Fruit fly (Drosophila melanogaster) whole organism, embryonic: ENCODE results near the gene CG17660.

ENCODE experiments used
- CG11085 ChIP-seq: fragments of 200-800 bp; sonication (Bioruptor generic); IDR thresholded peaks from 2 replicates; pipeline ENCODE4 v1.3.6; 2022; ENCODE audit warnings: missing biosample characterization, missing genetic modification characterization
- CG11093 ChIP-seq: fragments of 200-800 bp; sonication (Bioruptor generic); IDR thresholded peaks from 3 replicates; pipeline ENCODE4 v1.3.6; 2022; ENCODE audit warnings: missing biosample characterization, missing genetic modification characterization
- CG11560 ChIP-seq: fragments of 200-800 bp; sonication (Bioruptor generic); IDR thresholded peaks from 3 replicates; pipeline ENCODE4 v1.3.6; 2022; ENCODE audit warnings: missing biosample characterization, missing genetic modification characterization
- CG12299 ChIP-seq: fragments of 200-800 bp; sonication (Bioruptor generic); optimal IDR thresholded peaks from 2 replicates; lab custom pipeline; 2018; ENCODE audit warnings: missing biosample characterization, mild to moderate bottlenecking, missing genetic modification characterization
- CG13624 ChIP-seq: fragments of 200-800 bp; sonication (Bioruptor generic); optimal IDR thresholded peaks from 2 replicates; lab custom pipeline; 2016; ENCODE audit warnings: missing biosample characterization, missing genetic modification characterization
- CG16813 ChIP-seq: fragments of 200-800 bp; sonication (Bioruptor generic); IDR thresholded peaks from 3 replicates; pipeline ENCODE4 v1.3.6; 2022; ENCODE audit warnings: missing biosample characterization, missing genetic modification characterization; ENCODE audit not compliant: partially characterized antibody
- CG17829 ChIP-seq: fragments of 200-800 bp; optimal IDR thresholded peaks from 2 replicates; lab custom pipeline; 2019; ENCODE audit warnings: missing biosample characterization, mild to moderate bottlenecking, missing genetic modification characterization, moderate library complexity
- CG17912 ChIP-seq: fragments of 200-800 bp; sonication (Bioruptor generic); optimal IDR thresholded peaks from 2 replicates; lab custom pipeline; 2018; ENCODE audit warnings: missing biosample characterization, mild to moderate bottlenecking, missing genetic modification characterization
- CG31388 ChIP-seq: fragments of 200-800 bp; sonication (Bioruptor generic); optimal IDR thresholded peaks from 2 replicates; lab custom pipeline; 2016; ENCODE audit warnings: missing biosample characterization, missing genetic modification characterization
- CG31441 ChIP-seq: fragments of 200-800 bp; sonication (Bioruptor generic); IDR thresholded peaks from 2 replicates; pipeline ENCODE4 v1.3.6; 2022; ENCODE audit warnings: missing biosample characterization, missing genetic modification characterization
- CG34376 ChIP-seq: fragments of 200-800 bp; sonication (Bioruptor generic); optimal IDR thresholded peaks from 2 replicates; lab custom pipeline; 2018; ENCODE audit warnings: missing biosample characterization, mild to moderate bottlenecking, missing genetic modification characterization
- CG4282 ChIP-seq: fragments of 200-800 bp; sonication (Bioruptor generic); optimal IDR thresholded peaks from 2 replicates; lab custom pipeline; 2016; ENCODE audit warnings: missing biosample characterization, missing genetic modification characterization
- CG4424 ChIP-seq: fragments of 200-800 bp; sonication (Bioruptor generic); optimal IDR thresholded peaks from 3 replicates; lab custom pipeline; 2016; ENCODE audit warnings: missing biosample characterization, missing genetic modification characterization
- CG6689 ChIP-seq: fragments of 200-800 bp; sonication (Bioruptor generic); IDR thresholded peaks from 2 replicates; pipeline ENCODE4 v1.3.6; 2022; ENCODE audit warnings: missing biosample characterization, missing genetic modification characterization
- CG7372 ChIP-seq: fragments of 200-800 bp; sonication (Bioruptor generic); IDR thresholded peaks from 2 replicates; pipeline ENCODE4 v1.3.6; 2022; ENCODE audit warnings: missing biosample characterization, missing genetic modification characterization
- CG8765 ChIP-seq: fragments of 200-800 bp; sonication (Bioruptor generic); IDR thresholded peaks from 2 replicates; pipeline ENCODE4 v1.3.6; 2022; ENCODE audit warnings: missing biosample characterization, missing genetic modification characterization
- CoRest ChIP-seq: fragments of 200-800 bp; sonication (Bioruptor generic); optimal IDR thresholded peaks from 3 replicates; lab custom pipeline; 2018; ENCODE audit warnings: missing biosample characterization, mild to moderate bottlenecking, missing genetic modification characterization, moderate library complexity
- Dad ChIP-seq: fragments of 200-800 bp; sonication (Bioruptor generic); optimal IDR thresholded peaks from 3 replicates; lab custom pipeline; 2016; ENCODE audit warnings: missing biosample characterization, missing genetic modification characterization
- Dll ChIP-seq: fragments of 200-800 bp; sonication (Bioruptor generic); IDR thresholded peaks from 4 replicates; pipeline ENCODE4 v1.3.6; 2022; ENCODE audit warnings: missing biosample characterization, missing genetic modification characterization; ENCODE audit not compliant: partially characterized antibody
- Ets65A ChIP-seq: fragments of 200-800 bp; sonication (Bioruptor generic); peaks from one replicate; lab custom pipeline; 2016; ENCODE audit warnings: missing biosample characterization, missing genetic modification characterization
- HmgZ ChIP-seq: fragments of 200-800 bp; sonication (Bioruptor generic); optimal IDR thresholded peaks from 2 replicates; lab custom pipeline; 2018; ENCODE audit warnings: missing biosample characterization, mild to moderate bottlenecking, missing genetic modification characterization
- Meics ChIP-seq: fragments of 200-800 bp; sonication (Bioruptor generic); optimal IDR thresholded peaks from 2 replicates; lab custom pipeline; 2017; ENCODE audit warnings: missing biosample characterization, mild to moderate bottlenecking, missing genetic modification characterization
- Neu2 ChIP-seq: fragments of 200-800 bp; sonication (Bioruptor generic); optimal IDR thresholded peaks from 3 replicates; lab custom pipeline; 2016; ENCODE audit warnings: missing biosample characterization, missing genetic modification characterization, borderline replicate concordance
- Nf-YB ChIP-seq: fragments of 200-800 bp; sonication (Bioruptor generic); optimal IDR thresholded peaks from 3 replicates; lab custom pipeline; 2019; ENCODE audit warnings: missing biosample characterization, mild to moderate bottlenecking, missing genetic modification characterization, moderate library complexity
- Oaz ChIP-seq: fragments of 200-800 bp; sonication (Bioruptor generic); IDR thresholded peaks from 2 replicates; pipeline ENCODE4 v1.3.6; 2022; ENCODE audit warnings: missing biosample characterization, missing genetic modification characterization
- Stat92E ChIP-seq, 3 experiments: fragments of >200 bp in 2 of 3; fragments of 200-800 bp in 1 of 3; sonication (Bioruptor generic) in 1 of 3; optimal IDR thresholded peaks; 2 replicates each; lab custom pipeline; 2017 to 2019; ENCODE audit warnings: missing biosample characterization in 3 of 3, missing genetic modification characterization in 3 of 3, mild to moderate bottlenecking in 1 of 3, moderate library complexity in 1 of 3
- Xrp1 ChIP-seq: fragments of 200-800 bp; sonication (Bioruptor generic); IDR thresholded peaks from 2 replicates; pipeline ENCODE4 v1.3.6; 2022; ENCODE audit warnings: missing biosample characterization, missing genetic modification characterization
- ara ChIP-seq: fragments of 200-800 bp; sonication (Bioruptor generic); IDR thresholded peaks from 2 replicates; pipeline ENCODE4 v1.3.6; 2022; ENCODE audit warnings: missing biosample characterization, missing genetic modification characterization
- ato ChIP-seq: fragments of 200-800 bp; sonication (Bioruptor generic); IDR thresholded peaks from 2 replicates; pipeline ENCODE4 v1.3.6; 2022; ENCODE audit warnings: missing biosample characterization, missing genetic modification characterization; ENCODE audit not compliant: partially characterized antibody
- cg ChIP-seq: fragments of 200-800 bp; sonication (Bioruptor generic); optimal IDR thresholded peaks from 3 replicates; lab custom pipeline; 2019; ENCODE audit warnings: missing biosample characterization, mild to moderate bottlenecking, missing genetic modification characterization, moderate library complexity
- chinmo ChIP-seq: fragments of 200-800 bp; sonication (Bioruptor generic); IDR thresholded peaks from 4 replicates; pipeline ENCODE4 v1.3.6; 2022; ENCODE audit warnings: missing biosample characterization, missing genetic modification characterization; ENCODE audit not compliant: partially characterized antibody
- fd102C ChIP-seq: fragments of 200-800 bp; sonication (Bioruptor generic); optimal IDR thresholded peaks from 2 replicates; lab custom pipeline; 2018; ENCODE audit warnings: missing biosample characterization, mild to moderate bottlenecking, missing genetic modification characterization, moderate library complexity
- fd64A ChIP-seq: fragments of 200-800 bp; sonication (Bioruptor generic); optimal IDR thresholded peaks from 3 replicates; lab custom pipeline; 2018; ENCODE audit warnings: missing biosample characterization, mild to moderate bottlenecking, missing genetic modification characterization
- fru ChIP-seq: fragments of >200 bp; optimal IDR thresholded peaks from 2 replicates; lab custom pipeline; 2017
- gro ChIP-seq: fragments of 200-800 bp; sonication (Bioruptor generic); optimal IDR thresholded peaks from 2 replicates; lab custom pipeline; 2016; ENCODE audit warnings: missing biosample characterization, missing genetic modification characterization
- ken ChIP-seq: fragments of 200-800 bp; sonication (Bioruptor generic); IDR thresholded peaks from 3 replicates; pipeline ENCODE4 v1.3.6; 2022; ENCODE audit warnings: missing biosample characterization, missing genetic modification characterization
- lab ChIP-seq: fragments of 200-800 bp; sonication (Bioruptor generic); optimal IDR thresholded peaks from 3 replicates; lab custom pipeline; 2017; ENCODE audit warnings: missing biosample characterization, missing genetic modification characterization, mild to moderate bottlenecking, moderate library complexity, missing genetic modification reagents
- odd ChIP-seq: fragments of 200-800 bp; sonication (Bioruptor generic); optimal IDR thresholded peaks from 2 replicates; lab custom pipeline; 2017; ENCODE audit warnings: missing biosample characterization, mild to moderate bottlenecking, missing genetic modification characterization
- otp ChIP-seq: fragments of 200-800 bp; sonication (Bioruptor generic); IDR thresholded peaks from 3 replicates; pipeline ENCODE4, ENCODE4 v1.3.6; 2022; ENCODE audit warnings: missing biosample characterization, missing genetic modification characterization
- pan ChIP-seq, 4 experiments: fragments of >200 bp in 3 of 4; fragments of 200-800 bp in 1 of 4; sonication (Bioruptor generic) in 1 of 4; optimal IDR thresholded peaks in 3 of 4; IDR thresholded peaks in 1 of 4; 2 replicates each; pipeline versions ENCODE4 v1.3.6 to Lab custom; 2017 to 2022; ENCODE audit warnings: missing biosample characterization in 2 of 4, missing genetic modification characterization in 2 of 4, mixed read lengths in 1 of 4
- pfk ChIP-seq: fragments of 200-800 bp; sonication (Bioruptor generic); optimal IDR thresholded peaks from 2 replicates; lab custom pipeline; 2018; ENCODE audit warnings: missing biosample characterization, mild to moderate bottlenecking, missing genetic modification characterization, moderate library complexity
- psq ChIP-seq: fragments of 200-800 bp; sonication (Bioruptor generic); optimal IDR thresholded peaks from 2 replicates; lab custom pipeline; 2017; ENCODE audit warnings: missing biosample characterization, missing genetic modification characterization
- sens-2 ChIP-seq: fragments of 200-800 bp; sonication (Bioruptor generic); IDR thresholded peaks from 2 replicates; pipeline ENCODE4 v1.3.6; 2022; ENCODE audit warnings: missing biosample characterization, missing genetic modification characterization
- slbo ChIP-seq: fragments of 200-800 bp; sonication (Bioruptor generic); IDR thresholded peaks from 2 replicates; pipeline ENCODE4 v1.3.6; 2022; ENCODE audit warnings: missing biosample characterization, missing genetic modification characterization
- sob ChIP-seq: fragments of 200-800 bp; sonication (Bioruptor generic); IDR thresholded peaks from 2 replicates; pipeline ENCODE4 v1.3.6; 2022; ENCODE audit warnings: missing biosample characterization, missing genetic modification characterization
- sug ChIP-seq: fragments of 200-800 bp; optimal IDR thresholded peaks from 2 replicates; lab custom pipeline; 2019; ENCODE audit warnings: missing biosample characterization, mild to moderate bottlenecking, missing genetic modification characterization, moderate library complexity
- tap ChIP-seq: fragments of 200-800 bp; optimal IDR thresholded peaks from 3 replicates; lab custom pipeline; 2019; ENCODE audit warnings: missing biosample characterization, mild to moderate bottlenecking, missing genetic modification characterization, moderate library complexity
- trh ChIP-seq: fragments of 200-800 bp; sonication (Bioruptor generic); optimal IDR thresholded peaks from 2 replicates; lab custom pipeline; 2016; ENCODE audit warnings: missing biosample characterization, missing genetic modification characterization
- ttk ChIP-seq: fragments of 200-800 bp; sonication (Bioruptor generic); IDR thresholded peaks from 2 replicates; pipeline ENCODE4 v2.1.2; 2022; ENCODE audit warnings: missing biosample characterization, missing genetic modification characterization

The CG17660 gene

DNA sequence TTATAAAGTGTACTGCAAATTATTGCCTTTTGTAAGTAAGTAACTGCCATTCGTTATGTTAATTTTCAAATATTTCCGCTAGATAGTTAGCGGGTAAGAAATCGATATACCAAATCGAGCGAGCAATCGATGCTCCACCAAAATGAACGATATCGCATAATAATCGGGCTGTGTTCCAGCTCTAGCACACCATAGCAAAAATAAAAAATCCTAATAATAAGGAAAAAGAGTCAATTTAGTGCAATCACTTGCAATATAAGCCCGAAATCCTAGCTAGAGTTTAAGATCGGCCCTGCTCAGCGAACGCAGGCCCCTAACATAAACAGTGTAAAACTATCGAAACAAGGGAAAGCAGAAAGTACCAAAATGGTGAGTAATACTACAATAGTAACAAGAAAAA is 5.5 kb downstream of the CG17660 start, which contains the start of gene cpb (continued):
- no peak for TF ChIP-seq CG8765
- TF ChIP-seq Nf-YB (GFP tag; lab: Kevin White, UChicago) = no peak
- TF ChIP-seq ara = no peak
- no peak for TF ChIP-seq ttk (GFP tag; lab: Robert Waterston, UW)
- no peak for TF ChIP-seq Oaz (GFP tag; lab: Robert Waterston, UW)
- TF ChIP-seq Neu2 (GFP tag; lab: Kevin White, UChicago) = no peak
- no peak for TF ChIP-seq trh (GFP tag; lab: Kevin White, UChicago)
- no peak for TF ChIP-seq CG4282 (GFP tag; lab: Kevin White, UChicago)
- no peak for TF ChIP-seq odd (GFP tag; lab: Kevin White, UChicago)
- no peak for TF ChIP-seq Meics (GFP tag; lab: Kevin White, UChicago)
- no peak for TF ChIP-seq CG11560 (tag; lab: Robert Waterston, UW)
- TF ChIP-seq otp (GFP tag; lab: Robert Waterston, UW) = no peak
- TF ChIP-seq fd102C (GFP tag; lab: Kevin White, UChicago) = no peak
- no peak for TF ChIP-seq CG31441 (GFP tag; lab: Robert Waterston, UW)
- no peak for TF ChIP-seq HmgZ (tag; lab: Kevin White, UChicago)
- TF ChIP-seq Xrp1 (GFP tag; lab: Robert Waterston, UW) = no peak
- no peak for TF ChIP-seq pfk (GFP tag; lab: Kevin White, UChicago)
- no peak for TF ChIP-seq ken (GFP tag; lab: Robert Waterston, UW)
- no peak for TF ChIP-seq Stat92E (GFP tag; optimal IDR thresholded peaks at IDR 0.05; lab: Kevin White, UChicago)
- no peak for TF ChIP-seq tap (tag; lab: Kevin White, UChicago)
- TF ChIP-seq CG17912 (GFP tag; lab: Kevin White, UChicago) = no peak
- peak; percentile 88 for TF ChIP-seq Dll (GFP tag; lab: Robert Waterston, UW)
- no peak for TF ChIP-seq CoRest (tag; lab: Kevin White, UChicago)
- TF ChIP-seq sug (tag; lab: Kevin White, UChicago) = peak; percentile 5
- TF ChIP-seq CG4424 = no peak
- TF ChIP-seq CG17829 (tag; lab: Kevin White, UChicago) = no peak
- no peak for TF ChIP-seq fd64A (GFP tag; lab: Kevin White, UChicago)
- peak; percentile 9 for TF ChIP-seq gro (GFP tag; lab: Kevin White, UChicago)
- no peak for TF ChIP-seq psq (GFP tag; lab: Kevin White, UChicago)
- TF ChIP-seq CG6689 = no peak
- TF ChIP-seq ato = peak; percentile 95
- TF ChIP-seq CG12299 (tag; lab: Kevin White, UChicago) = peak; percentile 54

dm6 chr2L:1696269-1696668 is 14.0 kb downstream of the CG17660 start:
- TF ChIP-seq chinmo (GFP tag; lab: Robert Waterston, UW) = peak; percentile 93
- TF ChIP-seq slbo (GFP tag; lab: Robert Waterston, UW) = no peak
- no peak for TF ChIP-seq CG11085 (GFP tag; lab: Robert Waterston, UW)
- peak; percentile 74 for TF ChIP-seq Ets65A (GFP tag; lab: Kevin White, UChicago)
- no peak for TF ChIP-seq CG11093 (GFP tag; lab: Robert Waterston, UW)
- TF ChIP-seq CG16813 (GFP tag; lab: Robert Waterston, UW) = no peak
- no peak for TF ChIP-seq fru (lab: Kevin White, UChicago)

- peak; percentile 71 for TF ChIP-seq CG7372 (GFP tag; lab: Robert Waterston, UW)
- TF ChIP-seq cg (GFP tag; lab: Kevin White, UChicago) = peak; percentile 8
- TF ChIP-seq pan (optimal IDR thresholded peaks at IDR 0.05; lab: Kevin White, UChicago) = no peak
- peak in 1 of 2 experiments; percentile 47 for TF ChIP-seq pan (GFP tag; optimal IDR thresholded peaks at IDR 0.05 in 1 of 2, IDR thresholded peaks at IDR 0.05 in 1 of 2)
- TF ChIP-seq gro (GFP tag; lab: Kevin White, UChicago) = no peak
- no peak for TF ChIP-seq lab
- peak; percentile 99 for TF ChIP-seq chinmo (GFP tag; lab: Robert Waterston, UW)
- no peak for TF ChIP-seq CG31388 (GFP tag; lab: Kevin White, UChicago)
- TF ChIP-seq CG13624 (GFP tag; lab: Kevin White, UChicago) = peak; percentile 35
- no peak for TF ChIP-seq Dad
- TF ChIP-seq sob (GFP tag; lab: Robert Waterston, UW) = 0 out of 2 replicates have a peak, but pooled peaks have one; percentile 18
- peak; percentile 5 for TF ChIP-seq CG34376 (GFP tag; lab: Kevin White, UChicago)
- TF ChIP-seq sens-2 (GFP tag; lab: Robert Waterston, UW) = peak; percentile 69; the same call in 1 of the 2 replicates
Measured at dm6 chr2L:1692857-1693256, 17.4 kb downstream of the CG17660 start.
